Worm (Caenorhabditis elegans): ENCODE measurements around the gene F44G4.5.

- TF ChIP-seq ztf-23 (GFP tag; IDR thresholded peaks at IDR 0.05): no peak
- no peak for TF ChIP-seq klf-2 (GFP tag; conservative IDR thresholded peaks at IDR 0.05)
- TF ChIP-seq cog-1 (tag; optimal IDR thresholded peaks at IDR 0.05): no peak
- no peak for TF ChIP-seq flt-1 (GFP tag; IDR thresholded peaks at IDR 0.05)
- no peak for TF ChIP-seq ref-1 (GFP tag; conservative IDR thresholded peaks at IDR 0.05)
- TF ChIP-seq tab-1 (GFP tag; IDR thresholded peaks at IDR 0.05): no peak
- TF ChIP-seq T22C8.4 (GFP tag; IDR thresholded peaks at IDR 0.05): no peak
- no peak for TF ChIP-seq med-1 (GFP tag; optimal IDR thresholded peaks at IDR 0.05; ENCODE audit: insufficient read depth)
These were observed 43.3 kb downstream of the F44G4.5 start for ce11 chrII:8956896-8957295.
